Worm (Caenorhabditis elegans): ENCODE data around the gene F22B5.6.
A peak's percentile ranks its signal among the peaks of the same experiment; 100 is the strongest.

F22B5.6 gene

ce11 chrII:8456094-8456493 lies at the start of gene F22B5.6:
F22B5.6 (minus strand) TSS chrII:8456194.
- TF ChIP-seq fkh-2 (tag; optimal IDR thresholded peaks at IDR 0.05) = no peak
- TF ChIP-seq aly-2 (tag; optimal IDR thresholded peaks at IDR 0.05) = no peak
- no peak for TF ChIP-seq hmg-11 (tag; optimal IDR thresholded peaks at IDR 0.05)
- TF ChIP-seq mdl-1 (tag; optimal IDR thresholded peaks at IDR 0.05) = no peak
- TF ChIP-seq nfya-1 (tag; optimal IDR thresholded peaks at IDR 0.05; ENCODE audit: insufficient read depth) = no peak
- TF ChIP-seq nhr-28 (tag; optimal IDR thresholded peaks at IDR 0.05) = no peak
- no peak for TF ChIP-seq nhr-67 (tag; optimal IDR thresholded peaks at IDR 0.05)
- TF ChIP-seq nhr-76 (tag; optimal IDR thresholded peaks at IDR 0.05) = no peak
- TF ChIP-seq sea-2 (GFP tag; optimal IDR thresholded peaks at IDR 0.05) = no peak
- TF ChIP-seq mml-1 (tag; optimal IDR thresholded peaks at IDR 0.05) = no peak
- TF ChIP-seq ztf-4 (tag; optimal IDR thresholded peaks at IDR 0.05) = no peak
- no peak for TF ChIP-seq nhr-23 (tag; optimal IDR thresholded peaks at IDR 0.05)

- TF ChIP-seq aly-2 (tag; optimal IDR thresholded peaks at IDR 0.05) (no peak), nhr-11 (tag; optimal IDR thresholded peaks at IDR 0.05) (no peak), lin-39 (tag; optimal IDR thresholded peaks at IDR 0.05) (no peak), nfya-1 (tag; optimal IDR thresholded peaks at IDR 0.05; ENCODE audit: insufficient read depth) (peak; percentile 9), elt-2 (tag; optimal IDR thresholded peaks at IDR 0.05) (peak; percentile 22), nhr-12 (tag; optimal IDR thresholded peaks at IDR 0.05) (no peak), daf-12 (tag; optimal IDR thresholded peaks at IDR 0.05) (no peak), skn-1 (tag; optimal IDR thresholded peaks at IDR 0.05) (no peak), pqm-1 (tag; optimal IDR thresholded peaks at IDR 0.05) (peak; percentile 44), tbx-2 (tag; optimal IDR thresholded peaks at IDR 0.05) (no peak), ztf-4 (tag; optimal IDR thresholded peaks at IDR 0.05) (no peak)
Measured at ce11 chrII:8504074-8504724, 48.2 kb upstream of the F22B5.6 start.

DNA sequence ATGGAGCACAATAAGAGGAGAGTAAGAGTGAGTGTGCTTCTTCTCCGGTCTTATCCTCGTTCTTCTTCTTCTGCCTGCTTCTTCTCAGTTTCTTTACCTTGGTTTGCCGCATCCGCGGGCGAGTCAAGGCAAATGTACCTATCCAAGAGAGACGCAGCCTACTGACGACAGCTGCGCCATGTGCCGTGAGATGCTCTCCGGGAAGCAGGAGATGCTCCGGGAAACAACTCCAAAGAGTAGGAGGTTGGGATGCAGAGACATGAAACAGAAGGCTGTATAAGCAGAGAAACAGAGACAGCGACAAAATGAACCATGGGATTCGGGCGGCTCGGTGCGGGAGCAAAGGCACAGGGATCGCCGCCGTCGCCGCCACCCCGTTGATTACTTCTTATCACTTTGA lies 43.0 kb upstream of the F22B5.6 start:
- TF ChIP-seq fos-1 (tag; optimal IDR thresholded peaks at IDR 0.05) (no peak), nhr-25 (tag; optimal IDR thresholded peaks at IDR 0.05) (no peak), unc-62 (GFP tag; optimal IDR thresholded peaks at IDR 0.05) (no peak), pqm-1 (tag; optimal IDR thresholded peaks at IDR 0.05) (no peak), mml-1 (tag; optimal IDR thresholded peaks at IDR 0.05) (no peak), snpc-4 (tag; optimal IDR thresholded peaks at IDR 0.05) (no peak), lin-39 (tag; optimal IDR thresholded peaks at IDR 0.05) (peak; percentile 18), daf-12 (tag; optimal IDR thresholded peaks at IDR 0.05) (no peak)

- no peak for TF ChIP-seq tbx-2 (tag; optimal IDR thresholded peaks at IDR 0.05)
- TF ChIP-seq elt-1 (tag; optimal IDR thresholded peaks at IDR 0.05) = no peak
- TF ChIP-seq jun-1 (tag; optimal IDR thresholded peaks at IDR 0.05) = no peak
- no peak for TF ChIP-seq lin-39 (tag; optimal IDR thresholded peaks at IDR 0.05)
- no peak for TF ChIP-seq lsy-12 (tag; optimal IDR thresholded peaks at IDR 0.05)
- TF ChIP-seq nhr-12 (tag; optimal IDR thresholded peaks at IDR 0.05) = no peak
- no peak for TF ChIP-seq unc-39 (tag; optimal IDR thresholded peaks at IDR 0.05)
- TF ChIP-seq egl-5 (tag; optimal IDR thresholded peaks at IDR 0.05) = no peak
- TF ChIP-seq nhr-76 (tag; optimal IDR thresholded peaks at IDR 0.05) = no peak
- no peak for TF ChIP-seq ZK546.5 (tag; optimal IDR thresholded peaks at IDR 0.05)
- no peak for TF ChIP-seq ztf-11 (tag; optimal IDR thresholded peaks at IDR 0.05)
- no peak for TF ChIP-seq ceh-82 (tag; optimal IDR thresholded peaks at IDR 0.05)
Measured at ce11 chrII:8498173-8498572, 42.2 kb upstream of the F22B5.6 start.

- TF ChIP-seq mml-1 (tag; optimal IDR thresholded peaks at IDR 0.05) (no peak), lin-39 (tag; optimal IDR thresholded peaks at IDR 0.05) (peak; percentile 31), egl-5 (tag; optimal IDR thresholded peaks at IDR 0.05) (peak; percentile 13), mdl-1 (tag; optimal IDR thresholded peaks at IDR 0.05) (no peak)
Measured at ce11 chrII:8496184-8496583, 40.2 kb upstream of the F22B5.6 start.

DNA sequence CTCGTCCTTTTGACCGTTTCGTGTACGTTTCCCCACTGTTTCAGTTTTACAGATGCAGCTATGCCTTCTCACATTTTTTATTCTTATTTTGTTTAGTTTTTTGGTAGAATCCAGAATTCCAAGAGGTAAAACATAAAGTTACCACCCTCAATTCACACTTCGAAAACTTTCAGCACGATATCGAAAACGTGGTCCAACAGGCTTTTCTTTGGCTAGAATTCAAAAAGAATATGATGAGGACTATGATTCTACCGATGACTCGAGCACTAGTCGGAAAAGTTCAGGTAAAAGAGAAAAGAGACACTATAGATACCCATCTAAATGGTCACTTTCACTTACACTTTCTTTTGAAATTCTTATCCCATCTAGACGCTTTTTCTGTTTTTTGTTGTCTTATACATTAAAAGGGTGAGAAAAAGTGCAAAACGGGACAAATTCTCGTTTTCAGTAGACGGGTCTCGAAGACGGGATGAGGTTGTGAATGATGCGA lies 38.3 kb upstream of the F22B5.6 start, which contains the start of gene M05D6.9:
Gene M05D6.9, plus strand, starts transcription at position 51 of the 490 bp plus-strand sequence.
- TF ChIP-seq nhr-25 (tag; optimal IDR thresholded peaks at IDR 0.05) (peak; percentile 1), elt-1 (tag; optimal IDR thresholded peaks at IDR 0.05) (peak; percentile 51), ztf-11 (tag; optimal IDR thresholded peaks at IDR 0.05) (no peak), tbx-2 (tag; optimal IDR thresholded peaks at IDR 0.05) (no peak), unc-39 (tag; optimal IDR thresholded peaks at IDR 0.05) (no peak), nhr-12 (tag; optimal IDR thresholded peaks at IDR 0.05) (no peak), nhr-76 (tag; optimal IDR thresholded peaks at IDR 0.05) (no peak)
